Worm (Caenorhabditis elegans) whole organism, L2 larva: ENCODE results near the gene eak-3.
A peak's percentile ranks its signal among the peaks of the same experiment; 100 is the strongest.

Experiments used
- C34F6.9 ChIP-seq: fragments of 150-350 bp; optimal IDR thresholded peaks from 2 replicates; lab custom pipeline; 2014; ENCODE audit warnings: missing biosample characterization, missing genetic modification characterization
- F13H6.1 ChIP-seq: sonication (generic microtip); optimal IDR thresholded peaks from 2 replicates; lab custom pipeline; 2016; ENCODE audit warnings: missing genetic modification characterization, missing compliant biosample characterization
- R02D3.7 ChIP-seq: fragments of 150-350 bp; optimal IDR thresholded peaks from 2 replicates; lab custom pipeline; 2014; ENCODE audit warnings: missing biosample characterization, missing genetic modification characterization
- Y55F3AM.14 ChIP-seq: fragments of 200-800 bp; sonication (Bioruptor generic); optimal IDR thresholded peaks from 2 replicates; lab custom pipeline; 2018; ENCODE audit warnings: mild to moderate bottlenecking, missing genetic modification characterization, missing compliant biosample characterization
- ZK546.5 ChIP-seq: sonication (generic microtip); optimal IDR thresholded peaks from 2 replicates; lab custom pipeline; 2017; ENCODE audit warnings: missing biosample characterization, missing genetic modification characterization
- aly-2 ChIP-seq: fragments of 150-350 bp; optimal IDR thresholded peaks from 2 replicates; lab custom pipeline; 2014; ENCODE audit warnings: missing biosample characterization, missing genetic modification characterization
- ama-1 ChIP-seq: fragments of 150-350 bp; optimal IDR thresholded peaks from 2 replicates; lab custom pipeline; 2018; ENCODE audit warnings: inconsistent platforms
- blmp-1 ChIP-seq: sonication (generic microtip); optimal IDR thresholded peaks from 2 replicates; lab custom pipeline; 2017; ENCODE audit warnings: missing genetic modification characterization, mild to moderate bottlenecking, missing compliant biosample characterization, antibody characterized with exemption, moderate library complexity; ENCODE audit not compliant: insufficient read depth
- ceh-82 ChIP-seq: fragments of 150-350 bp; optimal IDR thresholded peaks from 2 replicates; lab custom pipeline; 2014; ENCODE audit warnings: missing biosample characterization, missing genetic modification characterization
- crh-2 ChIP-seq: sonication (generic microtip); optimal IDR thresholded peaks from 2 replicates; lab custom pipeline; 2017; ENCODE audit warnings: missing biosample characterization, missing genetic modification characterization
- dmd-4 ChIP-seq: sonication (generic microtip); optimal IDR thresholded peaks from 2 replicates; lab custom pipeline; 2017; ENCODE audit warnings: missing biosample characterization, missing genetic modification characterization
- egl-27 ChIP-seq: sonication (generic microtip); optimal IDR thresholded peaks from 3 replicates; lab custom pipeline; 2017; ENCODE audit warnings: missing biosample characterization, missing genetic modification reagents, missing genetic modification characterization
- elt-3 ChIP-seq: sonication (generic microtip); optimal IDR thresholded peaks from 2 replicates; lab custom pipeline; 2017; ENCODE audit warnings: missing biosample characterization, missing genetic modification characterization
- fos-1 ChIP-seq: fragments of 150-350 bp; optimal IDR thresholded peaks from 2 replicates; lab custom pipeline; 2014; ENCODE audit warnings: missing biosample characterization, missing genetic modification characterization
- gmeb-1 ChIP-seq: fragments of 150-350 bp; optimal IDR thresholded peaks from 2 replicates; lab custom pipeline; 2014; ENCODE audit warnings: missing biosample characterization, missing genetic modification characterization
- lin-13 ChIP-seq: fragments of 150-350 bp; optimal IDR thresholded peaks from 2 replicates; lab custom pipeline; 2014; ENCODE audit warnings: missing biosample characterization, missing genetic modification reagents, missing genetic modification characterization
- lsy-2 ChIP-seq, 2 experiments: fragments of 150-350 bp in 1 of 2; sonication (generic microtip) in 1 of 2; optimal IDR thresholded peaks; 2 replicates each; lab custom pipeline; 2014 to 2017; ENCODE audit warnings: missing biosample characterization in 2 of 2, missing genetic modification characterization in 2 of 2
- mab-5 ChIP-seq: fragments of 150-350 bp; optimal IDR thresholded peaks from 2 replicates; lab custom pipeline; 2014; ENCODE audit warnings: missing biosample characterization, missing genetic modification characterization
- mbf-1 ChIP-seq: sonication (generic microtip); optimal IDR thresholded peaks from 2 replicates; lab custom pipeline; 2017; ENCODE audit warnings: missing biosample characterization, missing genetic modification characterization
- mdl-1 ChIP-seq, 2 experiments: fragments of 150-350 bp in 1 of 2; sonication (generic microtip) in 1 of 2; optimal IDR thresholded peaks; 2 replicates each; lab custom pipeline; 2017; ENCODE audit warnings: missing biosample characterization in 2 of 2, missing genetic modification characterization in 2 of 2
- nhr-12 ChIP-seq: fragments of 150-350 bp; optimal IDR thresholded peaks from 2 replicates; lab custom pipeline; 2014; ENCODE audit warnings: missing biosample characterization, missing genetic modification characterization
- nhr-21 ChIP-seq: fragments of 150-350 bp; optimal IDR thresholded peaks from 2 replicates; lab custom pipeline; 2014; ENCODE audit warnings: missing biosample characterization, missing genetic modification characterization
- nhr-6 ChIP-seq: fragments of 150-350 bp; optimal IDR thresholded peaks from 2 replicates; lab custom pipeline; 2014; ENCODE audit warnings: missing biosample characterization, missing genetic modification characterization
- sem-4 ChIP-seq: fragments of 150-350 bp; optimal IDR thresholded peaks from 2 replicates; lab custom pipeline; 2014; ENCODE audit warnings: missing biosample characterization, missing genetic modification reagents, missing genetic modification characterization
- sma-3 ChIP-seq: sonication (generic microtip); optimal IDR thresholded peaks from 2 replicates; lab custom pipeline; 2016; ENCODE audit warnings: missing genetic modification reagents, missing genetic modification characterization, missing compliant biosample characterization
- sma-9 ChIP-seq, 2 experiments: fragments of 150-350 bp in 1 of 2; sonication (generic microtip) in 1 of 2; optimal IDR thresholded peaks; 2 replicates each; lab custom pipeline; 2014 to 2016; ENCODE audit warnings: missing genetic modification characterization in 2 of 2, mild to moderate bottlenecking in 1 of 2, missing biosample characterization in 1 of 2, missing compliant biosample characterization in 1 of 2, missing genetic modification reagents in 1 of 2, moderate library complexity in 1 of 2
- snpc-4 ChIP-seq: fragments of 150-350 bp; optimal IDR thresholded peaks from 2 replicates; lab custom pipeline; 2014; ENCODE audit warnings: missing biosample characterization, missing genetic modification characterization
- unc-39 ChIP-seq: fragments of 150-350 bp; optimal IDR thresholded peaks from 2 replicates; lab custom pipeline; 2014; ENCODE audit warnings: missing biosample characterization, missing genetic modification characterization
- unc-62 ChIP-seq: fragments of 150-350 bp; optimal IDR thresholded peaks from 2 replicates; lab custom pipeline; 2014; ENCODE audit warnings: missing biosample characterization, missing genetic modification reagents, missing genetic modification characterization
- zag-1 ChIP-seq: fragments of 150-350 bp; optimal IDR thresholded peaks from 2 replicates; lab custom pipeline; 2014; ENCODE audit warnings: missing biosample characterization, missing genetic modification characterization
- ztf-4 ChIP-seq: fragments of 150-350 bp; optimal IDR thresholded peaks from 2 replicates; lab custom pipeline; 2014; ENCODE audit warnings: missing biosample characterization, missing genetic modification characterization

Gene eak-3

DNA sequence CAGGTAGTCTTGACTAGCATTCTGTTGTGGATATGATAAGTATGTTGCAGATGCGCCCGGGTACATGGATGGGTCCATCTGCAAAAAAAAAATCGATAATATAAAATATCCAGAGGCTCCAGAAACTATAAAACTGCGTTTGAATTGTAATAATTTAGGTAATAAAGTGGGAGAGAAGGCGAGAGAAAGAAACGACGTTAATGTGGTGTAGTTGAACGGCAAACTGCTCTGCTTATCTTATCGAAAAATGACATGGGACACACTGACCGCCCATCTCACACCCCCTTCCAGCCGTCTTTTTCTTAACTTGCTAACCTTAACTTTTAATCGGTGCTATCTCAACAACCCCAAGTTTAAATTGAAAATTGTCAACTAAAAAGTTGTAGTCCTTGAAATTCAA is 45.6 kb upstream of the eak-3 start:
- TF ChIP-seq nhr-21 (tag; lab: Kevin White, UChicago), result no peak
- no peak for TF ChIP-seq elt-3
- TF ChIP-seq fos-1 (tag; lab: Kevin White, UChicago), result peak; percentile 65
- TF ChIP-seq, all 48 proteins: peak for 1

DNA sequence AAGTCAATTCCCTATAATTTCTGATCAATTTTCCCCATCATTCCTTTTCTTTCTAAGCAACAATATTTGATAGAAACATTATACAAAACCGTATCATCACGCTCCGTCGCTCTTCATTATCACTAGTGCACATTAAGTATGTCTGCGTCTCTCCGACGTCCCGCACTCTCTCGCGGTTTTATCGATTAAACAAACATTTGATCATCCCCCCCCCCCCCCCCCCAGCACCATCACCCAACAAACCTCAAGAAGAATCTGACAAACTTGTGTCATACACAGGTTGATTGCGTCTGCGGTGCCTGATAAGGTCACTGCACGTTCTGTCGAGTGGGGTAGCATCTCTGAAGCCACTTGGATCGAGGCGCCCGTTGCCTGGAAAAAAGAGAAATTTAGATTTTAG is 43.7 kb upstream of the eak-3 start:
- TF ChIP-seq fos-1 (tag; lab: Kevin White, UChicago) (peak; percentile 50), egl-27 (tag; lab: Kevin White, UChicago) (no peak)

- TF ChIP-seq R02D3.7, result no peak
- no peak for TF ChIP-seq mbf-1 (tag; lab: Kevin White, UChicago)
- no peak for TF ChIP-seq dmd-4 (tag; lab: Kevin White, UChicago)
- no peak for TF ChIP-seq ztf-4
- peak; percentile 58 for TF ChIP-seq lin-13 (GFP tag; lab: Kevin White, UChicago)
These were observed 42.6 kb upstream of the eak-3 start for ce11 chrIII:1218998-1219397.

- TF ChIP-seq ZK546.5 (tag; lab: Kevin White, UChicago), result no peak
- TF ChIP-seq mab-5 (tag; lab: Kevin White, UChicago), result no peak
- no peak for TF ChIP-seq snpc-4 (tag; lab: Kevin White, UChicago)
- TF ChIP-seq unc-62 (GFP tag; lab: Kevin White, UChicago), result no peak
- no peak for TF ChIP-seq zag-1
- TF ChIP-seq lsy-2 (tag; optimal IDR thresholded peaks at IDR 0.05; lab: Kevin White, UChicago), result peak in 1 of 2 experiments; percentile 15
- no peak for TF ChIP-seq C34F6.9 (tag; lab: Kevin White, UChicago)
- TF ChIP-seq sma-3 (GFP tag; lab: Kevin White, UChicago), result no peak
These were observed 41.9 kb upstream of the eak-3 start for ce11 chrIII:1218221-1218620.

DNA sequence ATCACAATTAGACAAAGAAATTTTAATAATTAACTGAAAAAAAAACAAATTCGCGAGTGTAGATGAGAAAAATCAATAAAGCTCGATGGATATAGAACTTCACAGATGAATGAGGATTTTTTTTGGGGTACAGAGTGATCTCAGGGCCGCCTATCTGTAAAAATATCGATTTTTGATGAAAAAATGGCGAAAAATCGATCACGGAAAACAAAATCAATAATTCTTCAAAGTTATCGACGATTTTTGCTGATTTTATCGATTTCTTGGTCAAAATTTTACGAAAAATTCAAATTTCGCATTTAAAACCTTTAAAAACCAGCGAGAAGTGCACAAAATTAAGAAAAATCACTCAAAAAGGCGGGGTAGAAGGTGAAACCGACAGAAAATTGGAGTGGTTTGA is 39.7 kb upstream of the eak-3 start:
- TF ChIP-seq mab-5 (tag; lab: Kevin White, UChicago) (no peak), C34F6.9 (tag; lab: Kevin White, UChicago) (no peak), Y55F3AM.14 (GFP tag; lab: Kevin White, UChicago) (no peak), ceh-82 (tag; lab: Kevin White, UChicago) (no peak), dmd-4 (tag; lab: Kevin White, UChicago) (no peak), ztf-4 (no peak), nhr-6 (tag; lab: Kevin White, UChicago) (no peak), sem-4 (no peak), nhr-12 (tag; lab: Kevin White, UChicago) (no peak), aly-2 (tag; lab: Kevin White, UChicago) (no peak), crh-2 (tag; lab: Kevin White, UChicago) (no peak), unc-39 (tag; lab: Kevin White, UChicago) (no peak), unc-62 (GFP tag; lab: Kevin White, UChicago) (no peak), mdl-1 (tag; optimal IDR thresholded peaks at IDR 0.05; lab: Kevin White, UChicago) (no peak), gmeb-1 (tag; lab: Kevin White, UChicago) (no peak), ama-1 (lab: Kevin White, UChicago) (no peak), egl-27 (tag; lab: Kevin White, UChicago) (no peak)
- TF ChIP-seq, all 48 proteins: peak for 0

- TF ChIP-seq mdl-1 (tag; optimal IDR thresholded peaks at IDR 0.05; lab: Kevin White, UChicago) (no peak), sma-9 (GFP tag; optimal IDR thresholded peaks at IDR 0.05; lab: Kevin White, UChicago) (peak; percentile 13), sma-9 (tag; optimal IDR thresholded peaks at IDR 0.05; lab: Kevin White, UChicago) (no peak), lin-13 (GFP tag; lab: Kevin White, UChicago) (no peak), ama-1 (lab: Kevin White, UChicago) (peak; percentile 53), blmp-1 (tag; lab: Kevin White, UChicago) (no peak), fos-1 (tag; lab: Kevin White, UChicago) (peak; percentile 84), crh-2 (tag; lab: Kevin White, UChicago) (peak; percentile 49), F13H6.1 (peak; percentile 29), mab-5 (tag; lab: Kevin White, UChicago) (no peak)
These were observed 38.3 kb upstream of the eak-3 start, which contains the start of gene Y119D3B.21 for ce11 chrIII:1214680-1215079. TSS of gene Y119D3B.21 (plus strand) at chrIII:1215000.
